Worm (Caenorhabditis elegans): Measurements from ENCODE around the gene R04D3.4.
A peak's percentile ranks its signal among the peaks of the same experiment; 100 is the strongest.

The R04D3.4 gene

DNA sequence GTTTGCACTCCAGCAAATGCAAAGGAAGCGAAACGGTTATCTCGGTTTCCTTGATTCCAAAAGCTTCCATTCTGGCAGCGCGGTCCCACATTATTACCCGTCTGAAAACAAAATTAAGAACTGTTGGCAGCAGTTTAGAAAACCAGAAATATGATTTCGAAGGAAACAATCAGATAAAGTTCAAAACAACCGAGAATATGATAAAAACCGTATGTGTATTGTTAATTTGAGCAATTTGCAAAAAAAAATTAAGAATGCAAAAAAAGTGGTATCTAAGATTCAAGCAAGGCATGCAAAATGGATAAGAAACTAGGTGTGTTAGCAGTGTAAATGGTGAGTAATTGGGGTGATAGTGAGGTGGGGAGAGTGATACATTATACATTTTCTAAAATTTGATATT lies at the start of gene R04D3.4:
R04D3.4 (minus strand) TSS at position 101 of the 400 bp plus-strand sequence.
- no peak for TF ChIP-seq K12H6.12 (tag; optimal IDR thresholded peaks at IDR 0.05)
- no peak for TF ChIP-seq snpc-1.3 (tag; optimal IDR thresholded peaks at IDR 0.05; ENCODE audit: insufficient read depth)
- no peak for TF ChIP-seq K11D2.4 (GFP tag; IDR thresholded peaks at IDR 0.05)
- no peak for TF ChIP-seq F33H1.4 (GFP tag; IDR thresholded peaks at IDR 0.05)

DNA sequence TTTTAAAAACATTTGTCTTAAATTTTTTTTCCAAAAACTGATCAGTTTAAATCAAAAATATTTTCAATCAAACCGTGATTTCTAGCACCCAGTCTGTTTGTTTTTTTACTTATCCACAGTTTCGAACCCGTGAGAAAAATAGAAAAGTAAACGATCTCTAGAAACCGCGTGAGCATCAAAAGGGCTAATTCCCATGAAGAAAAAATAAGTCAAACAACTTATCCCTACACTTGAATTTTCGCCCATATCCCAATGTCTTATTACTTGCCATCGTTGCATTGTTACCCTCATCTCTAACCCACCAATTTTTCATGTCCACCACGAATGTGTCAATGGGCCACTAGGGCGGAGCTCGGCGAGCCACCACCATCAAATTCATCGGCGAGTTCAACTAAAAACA lies 49.1 kb upstream of the R04D3.4 start, which contains the start of gene ptr-24:
ptr-24 (plus strand) TSS at position 301 of the 400 bp plus-strand sequence.
- TF ChIP-seq nfyb-1 (GFP tag; IDR thresholded peaks at IDR 0.05) (no peak), C06A6.2 (GFP tag; conservative IDR thresholded peaks at IDR 0.05) (no peak)

DNA sequence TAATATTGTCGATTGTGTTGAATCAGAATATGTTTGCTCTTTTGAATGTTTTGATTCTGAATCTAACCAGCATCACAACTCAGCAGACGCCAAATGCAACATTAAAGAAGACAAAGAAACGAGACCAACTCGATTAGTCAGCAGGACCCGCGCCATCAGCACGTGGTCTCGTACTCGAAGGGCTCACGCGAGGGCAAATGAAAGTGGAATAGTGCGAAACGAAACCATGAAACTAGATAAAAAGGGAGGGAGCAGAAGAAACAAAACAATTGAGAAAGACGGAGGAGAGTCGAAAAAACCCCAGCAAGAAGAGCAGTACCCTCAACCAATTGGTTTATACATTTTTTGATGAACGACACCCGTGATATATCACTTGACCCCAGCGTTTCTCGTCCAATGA lies 48.4 kb upstream of the R04D3.4 start:
- 0 out of 2 replicates have a peak, but pooled peaks have one; percentile 19 for TF ChIP-seq pbrm-1 (GFP tag; IDR thresholded peaks at IDR 0.05)
- TF ChIP-seq F37B4.10 (GFP tag; IDR thresholded peaks at IDR 0.05) = no peak
- no peak for TF ChIP-seq mel-28 (tag; optimal IDR thresholded peaks at IDR 0.05; ENCODE audit: borderline replicate concordance)

DNA sequence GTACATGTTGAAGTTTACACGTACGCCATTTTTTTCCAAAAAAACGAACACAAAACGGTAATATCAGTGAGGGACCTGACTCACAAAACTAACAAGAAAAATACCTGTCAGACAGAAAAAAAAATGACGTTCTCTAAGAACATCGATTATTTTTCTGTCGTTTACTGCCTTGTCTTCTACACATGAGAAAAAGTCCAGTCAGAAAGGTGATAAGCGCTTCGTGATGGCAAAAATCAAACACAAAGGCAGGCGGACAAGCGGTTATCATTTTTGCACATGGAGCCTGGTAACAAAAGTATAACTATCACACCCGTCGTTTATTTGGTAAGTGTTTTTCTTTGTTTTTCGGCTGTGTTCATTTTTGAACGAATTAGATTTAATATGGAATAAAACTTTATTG lies 45.2 kb upstream of the R04D3.4 start, which contains the start of gene F46G10.4:
F46G10.4 (plus strand) TSS at position 212 of the 400 bp plus-strand sequence.
- no peak for TF ChIP-seq ama-1 (optimal IDR thresholded peaks at IDR 0.05)
- no peak for TF ChIP-seq ama-1 (GFP tag; optimal IDR thresholded peaks at IDR 0.05)
- peak; percentile 91 for TF ChIP-seq nhr-80 (tag; optimal IDR thresholded peaks at IDR 0.05)
- TF ChIP-seq lin-35 (GFP tag; optimal IDR thresholded peaks at IDR 0.05) = no peak
- TF ChIP-seq mel-28 (tag; optimal IDR thresholded peaks at IDR 0.05; ENCODE audit: borderline replicate concordance) = no peak

DNA sequence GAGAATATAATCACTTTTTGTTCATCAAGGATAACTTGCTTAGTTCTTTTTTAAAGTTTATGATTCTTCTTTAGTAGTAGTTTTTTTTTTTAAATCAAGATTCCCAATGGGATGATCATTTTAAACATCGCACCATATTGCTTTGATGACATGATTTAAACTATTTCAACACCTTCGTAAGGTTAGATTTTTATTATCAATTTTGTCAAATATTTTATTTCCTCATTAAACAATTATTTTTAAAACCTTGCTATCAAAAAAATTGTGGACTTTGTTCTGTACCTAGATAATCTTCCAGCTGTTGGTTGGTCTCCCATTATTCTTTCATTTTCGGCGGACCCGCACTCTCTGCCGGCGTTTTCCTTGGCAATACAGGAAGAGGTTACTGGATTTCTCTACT lies 42.8 kb upstream of the R04D3.4 start, which contains the start of gene sir-2.3:
sir-2.3 (plus strand) TSS at position 301 of the 400 bp plus-strand sequence.
- no peak for TF ChIP-seq ztf-28 (GFP tag; IDR thresholded peaks at IDR 0.05)
- no peak for TF ChIP-seq somi-1 (GFP tag; optimal IDR thresholded peaks at IDR 0.05)
- TF ChIP-seq ceh-91 (GFP tag; IDR thresholded peaks at IDR 0.05) = no peak
- no peak for TF ChIP-seq lsl-1 (GFP tag; optimal IDR thresholded peaks at IDR 0.05)
- no peak for TF ChIP-seq unc-130 (GFP tag; optimal IDR thresholded peaks at IDR 0.05)
- no peak for TF ChIP-seq hrde-1 (tag; optimal IDR thresholded peaks at IDR 0.05; ENCODE audit: borderline replicate concordance)
- TF ChIP-seq ceh-58 (GFP tag; IDR thresholded peaks at IDR 0.05) = no peak
- TF ChIP-seq F22D6.2 (tag; optimal IDR thresholded peaks at IDR 0.05) = no peak
- no peak for TF ChIP-seq ztf-6 (GFP tag; IDR thresholded peaks at IDR 0.05)
- TF ChIP-seq attf-6 (GFP tag; IDR thresholded peaks at IDR 0.05) = no peak
- TF ChIP-seq mcd-1 (GFP tag; IDR thresholded peaks at IDR 0.05) = no peak
- no peak for TF ChIP-seq tbx-9 (tag; optimal IDR thresholded peaks at IDR 0.05; ENCODE audit: borderline replicate concordance)

DNA sequence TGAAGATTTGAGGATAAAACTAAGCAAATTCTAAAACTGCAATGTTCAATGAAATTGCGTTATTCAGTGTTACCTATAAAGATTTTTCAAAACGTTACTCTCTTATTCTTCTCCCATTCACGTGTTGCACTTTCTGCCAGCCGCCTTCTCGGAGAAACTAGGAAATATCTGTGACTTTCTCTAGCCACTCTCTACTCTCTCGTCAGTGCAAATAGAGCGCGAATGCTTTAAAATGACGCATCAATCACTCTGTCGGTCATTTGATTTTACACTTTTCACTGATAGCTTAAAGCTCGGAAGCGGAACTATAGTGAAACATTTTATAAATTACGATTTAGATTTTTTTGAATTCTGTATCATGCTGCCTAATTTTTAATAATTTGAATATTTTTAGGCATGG lies 40.3 kb upstream of the R04D3.4 start:
- no peak for TF ChIP-seq attf-6 (GFP tag; IDR thresholded peaks at IDR 0.05)
- peak; percentile 36 for TF ChIP-seq unc-62 (GFP tag; optimal IDR thresholded peaks at IDR 0.05)
- no peak for TF ChIP-seq snpc-3.4 (tag; optimal IDR thresholded peaks at IDR 0.05)
- peak; percentile 25 for TF ChIP-seq atf-7 (tag; optimal IDR thresholded peaks at IDR 0.05)
- no peak for TF ChIP-seq ceh-91 (GFP tag; IDR thresholded peaks at IDR 0.05)
- TF ChIP-seq snpc-4 (GFP tag; optimal IDR thresholded peaks at IDR 0.05) = no peak
- TF ChIP-seq snpc-4 (tag; optimal IDR thresholded peaks at IDR 0.05) = no peak
- no peak for TF ChIP-seq fkh-3 (tag; optimal IDR thresholded peaks at IDR 0.05)
- TF ChIP-seq attf-5 (GFP tag; optimal IDR thresholded peaks at IDR 0.05) = peak; percentile 62
- TF ChIP-seq K12H6.12 (tag; optimal IDR thresholded peaks at IDR 0.05) = peak; percentile 45
- TF ChIP-seq ZK185.1 (tag; optimal IDR thresholded peaks at IDR 0.05; ENCODE audit: poor library complexity, severe bottlenecking) = peak; percentile 44
- peak; percentile 67 for TF ChIP-seq hmg-1.2 (GFP tag; IDR thresholded peaks at IDR 0.05)
- TF ChIP-seq F39B2.1 (GFP tag; IDR thresholded peaks at IDR 0.05) = no peak
- TF ChIP-seq ccch-3 (GFP tag; optimal IDR thresholded peaks at IDR 0.05) = no peak
- TF ChIP-seq pbrm-1 (GFP tag; IDR thresholded peaks at IDR 0.05) = no peak
- TF ChIP-seq K11D2.4 (GFP tag; IDR thresholded peaks at IDR 0.05) = 0 out of 2 replicates have a peak, but pooled peaks have one; percentile 32
- TF ChIP-seq ztf-18 (tag; optimal IDR thresholded peaks at IDR 0.05) = no peak
- no peak for TF ChIP-seq F37B4.10 (GFP tag; IDR thresholded peaks at IDR 0.05)
- TF ChIP-seq C17E4.6 (GFP tag; IDR thresholded peaks at IDR 0.05) = no peak
- TF ChIP-seq F55B11.4 (tag; optimal IDR thresholded peaks at IDR 0.05; ENCODE audit: borderline replicate concordance, insufficient read depth) = no peak
- no peak for TF ChIP-seq athp-1 (tag; optimal IDR thresholded peaks at IDR 0.05)
